Worm (Caenorhabditis elegans) whole organism, midembryonic: Measurements from ENCODE around the gene Y110A2AL.1.
A peak's percentile ranks its signal among the peaks of the same experiment; 100 is the strongest.

Source experiments
- T22C8.4 ChIP-seq: fragments of 200-800 bp; sonication (Bioruptor generic); IDR thresholded peaks from 2 replicates; pipeline ENCODE4 v1.3.6; 2022; ENCODE audit warnings: missing genetic modification characterization, missing compliant biosample characterization
- cog-1 ChIP-seq: sonication (generic microtip); optimal IDR thresholded peaks from 2 replicates; lab custom pipeline; 2016; ENCODE audit warnings: missing genetic modification characterization, missing compliant biosample characterization
- flt-1 ChIP-seq: fragments of 200-800 bp; sonication (Bioruptor generic); IDR thresholded peaks from 2 replicates; pipeline ENCODE4 v1.3.6; 2022; ENCODE audit warnings: missing genetic modification characterization, missing compliant biosample characterization
- klf-2 ChIP-seq: fragments of 200-800 bp; sonication (Bioruptor generic); conservative IDR thresholded peaks from 2 replicates; pipeline ENCODE4 v1.3.6; 2022; ENCODE audit warnings: missing genetic modification reagents, missing genetic modification characterization, missing compliant biosample characterization
- med-1 ChIP-seq: sonication (generic microtip); optimal IDR thresholded peaks from 2 replicates; lab custom pipeline; 2017; ENCODE audit warnings: missing genetic modification characterization, mild to moderate bottlenecking, missing compliant biosample characterization, antibody characterized with exemption, missing genetic modification reagents; ENCODE audit not compliant: insufficient read depth
- ref-1 ChIP-seq: fragments of 200-800 bp; sonication (Bioruptor generic); conservative IDR thresholded peaks from 2 replicates; pipeline ENCODE4 v1.3.6; 2022; ENCODE audit warnings: missing genetic modification reagents, missing genetic modification characterization, missing compliant biosample characterization
- tab-1 ChIP-seq: fragments of 200-800 bp; sonication (Bioruptor generic); IDR thresholded peaks from 2 replicates; pipeline ENCODE4 v1.3.6; 2022; ENCODE audit warnings: missing genetic modification characterization, missing compliant biosample characterization
- ztf-23 ChIP-seq: fragments of 200-800 bp; sonication (Bioruptor generic); IDR thresholded peaks from 2 replicates; pipeline ENCODE4 v1.3.6; 2022; ENCODE audit warnings: missing genetic modification reagents, missing genetic modification characterization, missing compliant biosample characterization
- ztf-29 ChIP-seq: fragments of 200-800 bp; sonication (Bioruptor generic); IDR thresholded peaks from 2 replicates; pipeline ENCODE4 v1.3.6; 2022; ENCODE audit warnings: missing genetic modification reagents, missing genetic modification characterization, missing compliant biosample characterization

Gene Y110A2AL.1

ce11 chrII:2859315-2859714 is 15.6 kb upstream of the Y110A2AL.1 start:
- TF ChIP-seq tab-1 (GFP tag; lab: Robert Waterston, UW) (no peak), ref-1 (no peak), klf-2 (GFP tag; lab: Robert Waterston, UW) (no peak), ztf-29 (no peak; the same call in 1 of the 2 replicates), flt-1 (no peak), ztf-23 (GFP tag; lab: Robert Waterston, UW) (no peak), cog-1 (tag; lab: Kevin White, UChicago) (no peak), T22C8.4 (GFP tag; lab: Robert Waterston, UW) (no peak), med-1 (no peak)

- TF ChIP-seq flt-1: peak; percentile 81
- peak; percentile 52; the same call in 1 of the 2 replicates for TF ChIP-seq ztf-23 (GFP tag; lab: Robert Waterston, UW)
- TF ChIP-seq cog-1 (tag; lab: Kevin White, UChicago): no peak
- TF ChIP-seq med-1: no peak
- TF ChIP-seq T22C8.4 (GFP tag; lab: Robert Waterston, UW): no peak
- TF ChIP-seq tab-1 (GFP tag; lab: Robert Waterston, UW): peak; percentile 64
- TF ChIP-seq ztf-29: no peak
- TF ChIP-seq ref-1: no peak
Observed at ce11 chrII:2859873-2860821, 14.8 kb upstream of the Y110A2AL.1 start.

ce11 chrII:2861385-2862099 is 13.4 kb upstream of the Y110A2AL.1 start:
- TF ChIP-seq ztf-23 (GFP tag; lab: Robert Waterston, UW) (0 out of 2 replicates have a peak, but pooled peaks have one; percentile 7), cog-1 (tag; lab: Kevin White, UChicago) (no peak), klf-2 (GFP tag; lab: Robert Waterston, UW) (no peak), flt-1 (0 out of 2 replicates have a peak, but pooled peaks have one; percentile 57), ref-1 (no peak), med-1 (no peak), ztf-29 (no peak), T22C8.4 (GFP tag; lab: Robert Waterston, UW) (no peak), tab-1 (GFP tag; lab: Robert Waterston, UW) (0 out of 2 replicates have a peak, but pooled peaks have one; percentile 46)

ce11 chrII:2862557-2863035 is 12.3 kb upstream of the Y110A2AL.1 start:
- TF ChIP-seq T22C8.4 (GFP tag; lab: Robert Waterston, UW) (no peak), ztf-29 (peak; percentile 8; the same call in 1 of the 2 replicates), ztf-23 (GFP tag; lab: Robert Waterston, UW) (no peak)

ce11 chrII:2864229-2864628 is 10.7 kb upstream of the Y110A2AL.1 start, which contains the start of gene Y110A2AL.5:
Y110A2AL.5 (plus strand) TSS chrII:2864529.
- TF ChIP-seq ref-1 (no peak), flt-1 (no peak), med-1 (no peak), ztf-23 (GFP tag; lab: Robert Waterston, UW) (no peak), klf-2 (GFP tag; lab: Robert Waterston, UW) (no peak), cog-1 (tag; lab: Kevin White, UChicago) (no peak), T22C8.4 (GFP tag; lab: Robert Waterston, UW) (no peak), ztf-29 (no peak), tab-1 (GFP tag; lab: Robert Waterston, UW) (no peak)

- TF ChIP-seq cog-1 (tag; lab: Kevin White, UChicago) (no peak), klf-2 (GFP tag; lab: Robert Waterston, UW) (no peak), med-1 (no peak), ztf-29 (no peak), tab-1 (GFP tag; lab: Robert Waterston, UW) (no peak), ztf-23 (GFP tag; lab: Robert Waterston, UW) (no peak), flt-1 (no peak), T22C8.4 (GFP tag; lab: Robert Waterston, UW) (no peak), ref-1 (no peak)
Observed at ce11 chrII:2865355-2865754, 9.5 kb upstream of the Y110A2AL.1 start.

ce11 chrII:2866541-2867124 is 8.3 kb upstream of the Y110A2AL.1 start, which contains the start of the genes Y110A2AL.9 and Y110A2AL.3:
Y110A2AL.9 (minus strand) TSS chrII:2866641.
Y110A2AL.3 (plus strand) TSS chrII:2867074.
- TF ChIP-seq flt-1 (no peak), cog-1 (tag; lab: Kevin White, UChicago) (no peak), klf-2 (GFP tag; lab: Robert Waterston, UW) (no peak), ztf-29 (no peak), T22C8.4 (GFP tag; lab: Robert Waterston, UW) (no peak)

ce11 chrII:2867701-2868100 is 7.2 kb upstream of the Y110A2AL.1 start, which contains the start of gene Y110A2AL.2:
Y110A2AL.2 (plus strand) TSS chrII:2868001.
- no peak for TF ChIP-seq cog-1 (tag; lab: Kevin White, UChicago)

- TF ChIP-seq cog-1 (tag; lab: Kevin White, UChicago) (no peak), T22C8.4 (GFP tag; lab: Robert Waterston, UW) (no peak), med-1 (no peak), ztf-29 (no peak), klf-2 (GFP tag; lab: Robert Waterston, UW) (no peak), ref-1 (no peak), tab-1 (GFP tag; lab: Robert Waterston, UW) (no peak), ztf-23 (GFP tag; lab: Robert Waterston, UW) (no peak), flt-1 (no peak)
Observed at ce11 chrII:2871816-2872215, 3.1 kb upstream of the Y110A2AL.1 start, which contains the start of gene Y110A2AL.10. Y110A2AL.10 (minus strand) TSS chrII:2871916.
